Worm (Caenorhabditis elegans) whole organism, mixed stage, embryonic: ENCODE data around the gene ZC53.2.

ENCODE experiments used
- blmp-1 ChIP-seq: fragments of 150-350 bp; optimal IDR thresholded peaks from 2 replicates; lab custom pipeline; 2014; ENCODE audit warnings: missing biosample characterization, missing genetic modification characterization
- lin-13 ChIP-seq: fragments of 150-350 bp; optimal IDR thresholded peaks from 2 replicates; lab custom pipeline; 2014; ENCODE audit warnings: missing biosample characterization, missing genetic modification characterization
- mab-5 ChIP-seq: fragments of 150-350 bp; optimal IDR thresholded peaks from 2 replicates; lab custom pipeline; 2014; ENCODE audit warnings: missing biosample characterization, missing genetic modification characterization
- mep-1 ChIP-seq: fragments of 150-350 bp; optimal IDR thresholded peaks from 2 replicates; lab custom pipeline; 2017; ENCODE audit warnings: missing biosample characterization, missing genetic modification reagents, missing genetic modification characterization, inconsistent platforms
- ztf-11 ChIP-seq: fragments of 150-350 bp; optimal IDR thresholded peaks from 2 replicates; lab custom pipeline; 2014; ENCODE audit warnings: missing biosample characterization, missing genetic modification characterization

DNA sequence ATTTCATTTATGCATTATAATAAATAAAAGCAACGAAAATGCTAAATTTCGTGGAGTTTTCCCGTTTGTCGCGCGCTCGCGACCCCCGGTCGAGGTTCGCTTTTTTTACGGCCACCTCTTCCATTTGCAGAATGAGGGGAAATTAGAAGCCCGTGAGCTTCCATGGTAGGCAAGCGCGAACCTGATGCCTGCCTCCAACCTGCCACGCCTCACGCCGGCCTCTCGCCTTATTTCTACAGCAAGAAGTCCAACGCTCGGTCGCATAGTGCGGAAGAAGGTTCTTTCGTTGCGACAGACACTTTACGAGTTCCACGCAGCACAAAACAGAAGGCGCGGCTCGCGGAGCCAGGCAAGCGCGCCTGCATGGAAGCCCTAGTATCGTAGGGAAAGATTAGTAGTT is 47.6 kb upstream of the ZC53.2 start:
- TF ChIP-seq mep-1 (tag; lab: Kevin White, UChicago) (no peak), blmp-1 (tag; lab: Kevin White, UChicago) (no peak), mab-5 (tag; lab: Kevin White, UChicago) (no peak), lin-13 (tag; lab: Kevin White, UChicago) (no peak), ztf-11 (tag; lab: Kevin White, UChicago) (no peak)
